Fruit fly (Drosophila melanogaster) whole organism, embryonic: ENCODE measurements around the gene CG5968.
A peak's percentile ranks its signal among the peaks of the same experiment; 100 is the strongest.

Experiments used
- Adf1 ChIP-seq: fragments of 200-800 bp; sonication (Bioruptor generic); IDR thresholded peaks from 2 replicates; pipeline ENCODE4 v1.3.6; 2022; ENCODE audit warnings: missing biosample characterization, missing genetic modification characterization
- Aef1 ChIP-seq: fragments of 200-800 bp; sonication (Bioruptor generic); IDR thresholded peaks from 3 replicates; pipeline ENCODE4 v1.3.6; 2022; ENCODE audit warnings: missing biosample characterization, missing genetic modification characterization
- Atf-2 ChIP-seq: fragments of 200-800 bp; sonication (Bioruptor generic); optimal IDR thresholded peaks from 2 replicates; lab custom pipeline; 2016; ENCODE audit warnings: missing biosample characterization, missing genetic modification characterization
- CG11398 ChIP-seq: fragments of 200-800 bp; sonication (Bioruptor generic); optimal IDR thresholded peaks from 2 replicates; lab custom pipeline; 2016; ENCODE audit warnings: missing biosample characterization, missing genetic modification characterization
- CG11696 ChIP-seq: fragments of 200-800 bp; sonication (Bioruptor generic); IDR thresholded peaks from 2 replicates; pipeline ENCODE4 v1.3.6; 2022; ENCODE audit warnings: missing biosample characterization, missing genetic modification characterization
- CG12236 ChIP-seq: fragments of 200-800 bp; sonication (Bioruptor generic); optimal IDR thresholded peaks from 2 replicates; lab custom pipeline; 2016; ENCODE audit warnings: missing biosample characterization, missing genetic modification characterization
- CG14014 ChIP-seq: fragments of 200-800 bp; sonication (Bioruptor generic); IDR thresholded peaks from 2 replicates; pipeline ENCODE4 v1.3.6; 2022; ENCODE audit warnings: missing biosample characterization, missing genetic modification characterization
- CG14441 ChIP-seq: fragments of 200-800 bp; sonication (Bioruptor generic); IDR thresholded peaks from 2 replicates; pipeline ENCODE4 v1.3.6; 2022; ENCODE audit warnings: missing biosample characterization, missing genetic modification characterization
- CG15011 ChIP-seq: fragments of 200-800 bp; sonication (Bioruptor generic); optimal IDR thresholded peaks from 3 replicates; lab custom pipeline; 2018; ENCODE audit warnings: missing biosample characterization, mild to moderate bottlenecking, missing genetic modification characterization
- CG17186 ChIP-seq: fragments of 200-800 bp; sonication (Bioruptor generic); optimal IDR thresholded peaks from 3 replicates; lab custom pipeline; 2017; ENCODE audit warnings: missing biosample characterization, missing genetic modification reagents, missing genetic modification characterization
- CG17328 ChIP-seq: fragments of 200-800 bp; sonication (Bioruptor generic); IDR thresholded peaks from 2 replicates; pipeline ENCODE4 v1.3.6; 2022; ENCODE audit warnings: missing biosample characterization, missing genetic modification characterization
- CG17568 ChIP-seq: fragments of 200-800 bp; sonication (Bioruptor generic); optimal IDR thresholded peaks from 2 replicates; lab custom pipeline; 2018; ENCODE audit warnings: missing biosample characterization, mild to moderate bottlenecking, missing genetic modification characterization, moderate library complexity
- CG31224 ChIP-seq: fragments of 200-800 bp; sonication (Bioruptor generic); IDR thresholded peaks from 2 replicates; pipeline ENCODE4 v1.3.6; 2022; ENCODE audit warnings: missing biosample characterization, missing genetic modification characterization
- CG32532 ChIP-seq: fragments of 200-800 bp; sonication (Bioruptor generic); IDR thresholded peaks from 2 replicates; pipeline ENCODE4 v1.3.6; 2022; ENCODE audit warnings: missing biosample characterization, missing genetic modification characterization
- CG3995 ChIP-seq: fragments of 200-800 bp; sonication (Bioruptor generic); optimal IDR thresholded peaks from 3 replicates; lab custom pipeline; 2016; ENCODE audit warnings: missing biosample characterization, missing genetic modification characterization
- CG4328 ChIP-seq: fragments of 200-800 bp; sonication (Bioruptor generic); optimal IDR thresholded peaks from 3 replicates; lab custom pipeline; 2017; ENCODE audit warnings: missing biosample characterization, missing genetic modification reagents, missing genetic modification characterization
- CG5180 ChIP-seq: fragments of 200-800 bp; sonication (Bioruptor generic); optimal IDR thresholded peaks from 3 replicates; lab custom pipeline; 2017; ENCODE audit warnings: missing biosample characterization, missing genetic modification characterization, mild to moderate bottlenecking, moderate library complexity, missing genetic modification reagents
- CG5245 ChIP-seq: fragments of 200-800 bp; sonication (Bioruptor generic); optimal IDR thresholded peaks from 3 replicates; lab custom pipeline; 2016; ENCODE audit warnings: missing biosample characterization, missing genetic modification characterization
- CG6854 ChIP-seq: fragments of 200-800 bp; sonication (Bioruptor generic); optimal IDR thresholded peaks from 3 replicates; lab custom pipeline; 2017; ENCODE audit warnings: missing biosample characterization, mild to moderate bottlenecking, missing genetic modification characterization
- CG7745 ChIP-seq: fragments of 200-800 bp; sonication (Bioruptor generic); optimal IDR thresholded peaks from 2 replicates; lab custom pipeline; 2018; ENCODE audit warnings: missing biosample characterization, mild to moderate bottlenecking, missing genetic modification characterization, moderate library complexity
- CG8359 ChIP-seq: fragments of 200-800 bp; sonication (Bioruptor generic); optimal IDR thresholded peaks from 2 replicates; lab custom pipeline; 2017; ENCODE audit warnings: missing biosample characterization, mild to moderate bottlenecking, missing genetic modification characterization, borderline replicate concordance
- CHES-1-like ChIP-seq: fragments of 200-800 bp; sonication (Bioruptor generic); optimal IDR thresholded peaks from 2 replicates; lab custom pipeline; 2016; ENCODE audit warnings: missing biosample characterization, missing genetic modification characterization
- Doc3 ChIP-seq: fragments of 200-800 bp; sonication (Bioruptor generic); IDR thresholded peaks from 3 replicates; pipeline ENCODE4 v1.3.6; 2022; ENCODE audit warnings: missing biosample characterization, missing genetic modification characterization; ENCODE audit not compliant: partially characterized antibody
- Drgx ChIP-seq: fragments of 200-800 bp; sonication (Bioruptor generic); IDR thresholded peaks from 2 replicates; pipeline ENCODE4 v1.3.6; 2022; ENCODE audit warnings: missing biosample characterization, missing genetic modification characterization
- Elba2 ChIP-seq: fragments of 200-800 bp; sonication (Bioruptor generic); optimal IDR thresholded peaks from 3 replicates; lab custom pipeline; 2016; ENCODE audit warnings: missing biosample characterization, missing genetic modification characterization
- HLH3B ChIP-seq: fragments of 200-800 bp; sonication (Bioruptor generic); IDR thresholded peaks from 2 replicates; pipeline ENCODE4 v1.3.6; 2022; ENCODE audit warnings: missing biosample characterization, missing genetic modification characterization
- Hsf ChIP-seq: fragments of 200-800 bp; sonication (Bioruptor generic); optimal IDR thresholded peaks from 3 replicates; lab custom pipeline; 2016; ENCODE audit warnings: missing biosample characterization, missing genetic modification characterization
- Nf-YB ChIP-seq: fragments of 200-800 bp; sonication (Bioruptor generic); optimal IDR thresholded peaks from 3 replicates; lab custom pipeline; 2019; ENCODE audit warnings: missing biosample characterization, mild to moderate bottlenecking, missing genetic modification characterization, moderate library complexity
- Spps ChIP-seq: fragments of 200-800 bp; sonication (Bioruptor generic); optimal IDR thresholded peaks from 2 replicates; lab custom pipeline; 2018; ENCODE audit warnings: missing biosample characterization, mild to moderate bottlenecking, missing genetic modification characterization
- Sry-β ChIP-seq: fragments of 200-800 bp; sonication (Bioruptor generic); optimal IDR thresholded peaks from 2 replicates; lab custom pipeline; 2018; ENCODE audit warnings: missing biosample characterization, mild to moderate bottlenecking, missing genetic modification characterization, moderate library complexity
- abd-A ChIP-seq: fragments of 200-800 bp; sonication (Bioruptor generic); optimal IDR thresholded peaks from 3 replicates; lab custom pipeline; 2019; ENCODE audit warnings: missing biosample characterization, mild to moderate bottlenecking, missing genetic modification characterization, moderate library complexity
- bab2 ChIP-seq: fragments of 200-800 bp; sonication (Bioruptor generic); optimal IDR thresholded peaks from 2 replicates; lab custom pipeline; 2016; ENCODE audit warnings: missing biosample characterization, missing genetic modification characterization
- bbx ChIP-seq: fragments of 200-800 bp; sonication (Bioruptor generic); IDR thresholded peaks from 2 replicates; pipeline ENCODE4 v1.3.6; 2022; ENCODE audit warnings: missing biosample characterization, missing genetic modification characterization; ENCODE audit not compliant: partially characterized antibody
- chn ChIP-seq: fragments of 200-800 bp; sonication (Bioruptor generic); optimal IDR thresholded peaks from 2 replicates; lab custom pipeline; 2016; ENCODE audit warnings: missing biosample characterization, missing genetic modification characterization
- ftz-f1 ChIP-seq: fragments of 200-800 bp; sonication (Bioruptor generic); optimal IDR thresholded peaks from 2 replicates; lab custom pipeline; 2016; ENCODE audit warnings: missing biosample characterization, missing genetic modification characterization
- her ChIP-seq: fragments of 200-800 bp; sonication (Bioruptor generic); optimal IDR thresholded peaks from 2 replicates; lab custom pipeline; 2016; ENCODE audit warnings: missing biosample characterization, missing genetic modification characterization
- mld ChIP-seq: fragments of 200-800 bp; sonication (Bioruptor generic); IDR thresholded peaks from 3 replicates; pipeline ENCODE4 v1.3.6; 2022; ENCODE audit warnings: missing biosample characterization, missing genetic modification characterization; ENCODE audit not compliant: partially characterized antibody
- p53 ChIP-seq: fragments of 200-800 bp; sonication (Bioruptor generic); optimal IDR thresholded peaks from 2 replicates; lab custom pipeline; 2016; ENCODE audit warnings: missing biosample characterization, missing genetic modification characterization
- ranshi ChIP-seq: fragments of 200-800 bp; sonication (Bioruptor generic); IDR thresholded peaks from 2 replicates; pipeline ENCODE4 v1.3.6; 2022; ENCODE audit warnings: missing biosample characterization, missing genetic modification characterization
- repo ChIP-seq: fragments of 200-800 bp; sonication (Bioruptor generic); optimal IDR thresholded peaks from 2 replicates; lab custom pipeline; 2016; ENCODE audit warnings: missing biosample characterization, missing genetic modification characterization
- run ChIP-seq: fragments of 200-800 bp; sonication (Bioruptor generic); optimal IDR thresholded peaks from 3 replicates; lab custom pipeline; 2018; ENCODE audit warnings: missing biosample characterization, mild to moderate bottlenecking, missing genetic modification characterization
- scrt ChIP-seq: fragments of 200-800 bp; sonication (Bioruptor generic); optimal IDR thresholded peaks from 2 replicates; lab custom pipeline; 2018; ENCODE audit warnings: missing biosample characterization, mild to moderate bottlenecking, missing genetic modification characterization, moderate library complexity
- sens ChIP-seq: fragments of 200-800 bp; sonication (Bioruptor generic); peaks from one replicate; lab custom pipeline; 2016; ENCODE audit warnings: missing biosample characterization, missing genetic modification characterization
- shn ChIP-seq: fragments of 200-800 bp; sonication (Bioruptor generic); optimal IDR thresholded peaks from 3 replicates; lab custom pipeline; 2016; ENCODE audit warnings: missing biosample characterization, missing genetic modification characterization
- sob ChIP-seq: fragments of 200-800 bp; sonication (Bioruptor generic); IDR thresholded peaks from 2 replicates; pipeline ENCODE4 v1.3.6; 2022; ENCODE audit warnings: missing biosample characterization, missing genetic modification characterization
- sqz ChIP-seq: fragments of 200-800 bp; sonication (Bioruptor generic); optimal IDR thresholded peaks from 3 replicates; lab custom pipeline; 2018; ENCODE audit warnings: missing biosample characterization, mild to moderate bottlenecking, missing genetic modification characterization
- stc ChIP-seq: fragments of 200-800 bp; sonication (Bioruptor generic); IDR thresholded peaks from 2 replicates; pipeline ENCODE4 v1.3.6; 2022; ENCODE audit warnings: missing biosample characterization, missing genetic modification characterization
- sug ChIP-seq: fragments of 200-800 bp; optimal IDR thresholded peaks from 2 replicates; lab custom pipeline; 2019; ENCODE audit warnings: missing biosample characterization, mild to moderate bottlenecking, missing genetic modification characterization, moderate library complexity
- unpg ChIP-seq: fragments of 200-800 bp; sonication (Bioruptor generic); optimal IDR thresholded peaks from 3 replicates; lab custom pipeline; 2018; ENCODE audit warnings: missing biosample characterization, mild to moderate bottlenecking, missing genetic modification characterization, moderate library complexity
- vvl ChIP-seq: fragments of 200-800 bp; sonication (Bioruptor generic); IDR thresholded peaks from 2 replicates; pipeline ENCODE4 v1.3.6; 2022; ENCODE audit warnings: missing biosample characterization, missing genetic modification characterization

The CG5968 gene

dm6 chr2L:16534174-16534835, 15.5 kb downstream of the CG5968 start (continued):
- peak; percentile 60 for TF ChIP-seq vvl (GFP tag; lab: Robert Waterston, UW)
- TF ChIP-seq CG8359 (GFP tag; lab: Kevin White, UChicago), result peak; percentile 21
- peak; percentile 60 for TF ChIP-seq ftz-f1 (GFP tag; lab: Kevin White, UChicago)
- peak; percentile 39 for TF ChIP-seq CG17186 (GFP tag; lab: Kevin White, UChicago)
- TF ChIP-seq HLH3B, result peak; percentile 47; the same call in 1 of the 2 replicates
- TF ChIP-seq Elba2 (GFP tag; lab: Kevin White, UChicago), result no peak
- no peak for TF ChIP-seq p53 (GFP tag; lab: Kevin White, UChicago)
- TF ChIP-seq CG5245 (GFP tag; lab: Kevin White, UChicago), result no peak
- TF ChIP-seq CHES-1-like (GFP tag; lab: Kevin White, UChicago), result peak; percentile 19
- 0 out of 2 replicates have a peak, but pooled peaks have one; percentile 39 for TF ChIP-seq bbx (GFP tag; lab: Robert Waterston, UW)
- TF ChIP-seq CG11696 (GFP tag; lab: Robert Waterston, UW), result peak; percentile 20; the same call in 1 of the 2 replicates
- TF ChIP-seq sqz (GFP tag; lab: Kevin White, UChicago), result peak; percentile 35
- TF ChIP-seq CG6854 (GFP tag; lab: Kevin White, UChicago), result no peak
- peak; percentile 62; the same call in 1 of the 2 replicates for TF ChIP-seq CG32532 (GFP tag; lab: Robert Waterston, UW)
- TF ChIP-seq CG14014 (GFP tag; lab: Robert Waterston, UW), result peak; percentile 57; the same call in 1 of the 2 replicates
- peak; percentile 7 for TF ChIP-seq CG12236 (GFP tag; lab: Kevin White, UChicago)
- TF ChIP-seq sob (GFP tag; lab: Robert Waterston, UW), result peak; percentile 27; the same call in 1 of the 2 replicates
- TF ChIP-seq scrt (GFP tag; lab: Kevin White, UChicago), result peak; percentile 48
- no peak for TF ChIP-seq Atf-2
- TF ChIP-seq ranshi (GFP tag; lab: Robert Waterston, UW), result peak; percentile 23; the same call in 1 of the 2 replicates
- peak; percentile 35; the same call in 1 of the 2 replicates for TF ChIP-seq CG31224
- TF ChIP-seq her (GFP tag; lab: Kevin White, UChicago), result peak; percentile 41
- TF ChIP-seq Spps (tag; lab: Kevin White, UChicago), result peak; percentile 10
- TF ChIP-seq stc (GFP tag; lab: Robert Waterston, UW), result no peak
- TF ChIP-seq Doc3, result no peak
- peak; percentile 47 for TF ChIP-seq CG4328 (GFP tag; lab: Kevin White, UChicago)
- peak; percentile 3 for TF ChIP-seq Hsf (GFP tag; lab: Kevin White, UChicago)
- TF ChIP-seq Aef1 (GFP tag; lab: Robert Waterston, UW), result peak; percentile 38; the same call in 1 of the 3 replicates
- TF ChIP-seq run (tag; lab: Kevin White, UChicago), result peak; percentile 41
- TF ChIP-seq Drgx (GFP tag; lab: Robert Waterston, UW), result peak; percentile 74
- peak; percentile 84 for TF ChIP-seq sug
- TF ChIP-seq unpg (GFP tag; lab: Kevin White, UChicago), result peak; percentile 19
- no peak for TF ChIP-seq mld
- TF ChIP-seq CG7745 (tag; lab: Kevin White, UChicago), result peak; percentile 47
- TF ChIP-seq CG3995, result no peak
- peak; percentile 77 for TF ChIP-seq sens
- TF ChIP-seq CG17568 (GFP tag; lab: Kevin White, UChicago), result peak; percentile 80
- TF ChIP-seq abd-A, result peak; percentile 81
- TF ChIP-seq chn (GFP tag; lab: Kevin White, UChicago), result peak; percentile 74
- TF ChIP-seq CG14441, result peak; percentile 41; the same call in 1 of the 2 replicates
- peak; percentile 5 for TF ChIP-seq CG15011 (GFP tag; lab: Kevin White, UChicago)
- TF ChIP-seq Sry-β (GFP tag; lab: Kevin White, UChicago), result no peak
- TF ChIP-seq repo, result peak; percentile 12
- TF ChIP-seq CG11398, result peak; percentile 34
- TF ChIP-seq CG5180 (GFP tag; lab: Kevin White, UChicago), result peak; percentile 18
- TF ChIP-seq Nf-YB (GFP tag; lab: Kevin White, UChicago), result peak; percentile 12
- peak; percentile 20 for TF ChIP-seq bab2 (GFP tag; lab: Kevin White, UChicago)
- TF ChIP-seq CG17328, result no peak
- peak; percentile 96 for TF ChIP-seq Adf1
- peak; percentile 10 for TF ChIP-seq shn (GFP tag; lab: Kevin White, UChicago)
